Worm (Caenorhabditis elegans) whole organism, late embryonic: ENCODE results near the gene D1022.3.
"Not testable (repeated sequence)": the region's sequence is repeated elsewhere in the genome, so short reads cannot be mapped to it uniquely, and the experiment has no call there.

Experiments
- fkh-10 ChIP-seq: fragments of 150-350 bp; optimal IDR thresholded peaks from 2 replicates; lab custom pipeline; 2014; ENCODE audit warnings: missing biosample characterization, missing genetic modification reagents, missing genetic modification characterization
- odd-2 ChIP-seq: sonication (generic microtip); optimal IDR thresholded peaks from 2 replicates; lab custom pipeline; 2017; ENCODE audit warnings: antibody characterized with exemption, mild to moderate bottlenecking, missing genetic modification characterization, missing compliant biosample characterization
- zip-5 ChIP-seq: sonication (generic microtip); optimal IDR thresholded peaks from 2 replicates; lab custom pipeline; 2016; ENCODE audit warnings: missing genetic modification characterization, missing compliant biosample characterization
- ztf-16 ChIP-seq: sonication (generic microtip); optimal IDR thresholded peaks from 2 replicates; lab custom pipeline; 2017; ENCODE audit warnings: missing genetic modification characterization, missing compliant biosample characterization

DNA sequence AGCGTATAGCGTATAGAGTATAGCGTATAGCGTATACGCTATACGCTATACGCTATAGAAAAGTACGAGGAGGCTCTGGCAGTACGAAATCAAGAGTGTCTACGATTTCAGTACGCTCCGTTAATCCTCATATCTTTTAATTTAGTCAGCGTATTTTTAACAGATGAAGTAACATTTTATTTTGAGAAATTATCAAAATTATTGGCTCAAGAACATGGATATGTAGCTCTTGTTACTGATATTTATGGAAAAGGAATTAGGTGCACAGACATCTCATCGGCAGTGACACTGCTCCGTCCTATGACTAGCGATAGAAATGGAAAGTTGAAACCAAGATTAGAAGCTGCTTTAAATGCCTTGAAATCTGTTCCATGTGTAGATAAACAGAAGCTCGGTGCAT lies 21.1 kb downstream of the D1022.3 start, which contains the start of gene K02A2.1:
- not testable (repeated sequence) for TF ChIP-seq zip-5 (tag; lab: Kevin White, UChicago); ztf-16 (tag; lab: Kevin White, UChicago); odd-2 (tag; lab: Kevin White, UChicago); fkh-10
